Fruit fly (Drosophila melanogaster): ENCODE measurements around the gene Sry-beta.
A peak's percentile ranks its signal among the peaks of the same experiment; 100 is the strongest.

Sry-beta gene

DNA sequence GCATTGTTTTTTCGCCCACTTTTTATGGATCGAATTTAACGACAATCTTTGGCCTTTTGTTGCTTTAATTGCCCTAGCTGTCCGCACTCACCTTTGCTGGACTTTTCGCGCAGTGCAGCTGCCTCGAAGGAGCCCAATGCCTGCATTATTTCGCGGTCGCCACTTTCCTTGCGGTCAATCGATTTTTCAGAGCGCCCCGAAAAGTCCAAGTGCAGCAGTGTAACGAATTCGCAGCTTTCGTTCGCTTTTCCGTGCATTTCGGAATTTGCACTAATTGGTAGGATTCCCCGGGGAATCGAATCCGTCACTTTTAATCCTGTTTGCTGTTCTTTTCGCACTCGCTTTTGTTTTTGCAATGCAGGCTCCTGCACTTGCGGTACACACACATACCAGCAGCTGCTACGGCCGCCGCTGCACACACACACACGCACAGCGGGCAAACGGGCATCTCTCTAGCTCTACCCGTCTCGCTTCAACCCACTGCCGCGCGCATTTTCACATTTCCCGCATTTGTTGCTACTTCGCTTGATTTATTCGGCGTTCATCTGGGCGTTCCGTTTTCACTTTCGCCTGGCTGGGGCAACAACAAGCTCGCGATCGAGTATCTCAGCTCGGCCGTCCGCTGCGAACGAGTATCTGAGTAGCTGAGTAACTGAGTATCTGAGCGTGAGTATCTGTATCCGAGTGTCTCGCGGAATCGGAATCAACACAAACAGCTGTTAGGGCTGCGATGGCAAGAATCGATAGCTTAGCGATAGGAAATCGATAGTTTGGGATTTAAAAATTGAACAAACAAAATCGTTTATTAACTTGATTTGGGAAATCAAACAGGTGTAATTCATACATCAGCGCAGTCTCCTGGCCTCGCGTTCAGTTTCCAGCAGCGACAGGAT is 17.7 kb upstream of the Sry-beta start, which contains the start of gene Mgat2 (continued):
- TF ChIP-seq CG14667 (GFP tag; IDR thresholded peaks at IDR 0.05) = no peak
- peak; percentile 2 for TF ChIP-seq dmrt11E (tag; optimal IDR thresholded peaks at IDR 0.05)
- TF ChIP-seq CG17328 (GFP tag; IDR thresholded peaks at IDR 0.05) = no peak
- no peak for TF ChIP-seq CG11085 (GFP tag; IDR thresholded peaks at IDR 0.05)
- TF ChIP-seq CG11504 (tag; optimal IDR thresholded peaks at IDR 0.05) = no peak
- no peak for TF ChIP-seq CG6689 (GFP tag; IDR thresholded peaks at IDR 0.05)
- TF ChIP-seq Trl (optimal IDR thresholded peaks at IDR 0.05) = peak; percentile 45 to 61
- TF ChIP-seq Trl (GFP tag; optimal IDR thresholded peaks at IDR 0.05) = peak; percentile 30
- no peak for TF ChIP-seq Ets97D (GFP tag; optimal IDR thresholded peaks at IDR 0.05)
- TF ChIP-seq her (GFP tag; optimal IDR thresholded peaks at IDR 0.05) = peak; percentile 75
- TF ChIP-seq Doc2 (GFP tag; IDR thresholded peaks at IDR 0.05) = no peak
- peak; percentile 70 for TF ChIP-seq wek (GFP tag; optimal IDR thresholded peaks at IDR 0.05)
- TF ChIP-seq ro (GFP tag; IDR thresholded peaks at IDR 0.05) = no peak
- TF ChIP-seq CG18262 (tag; optimal IDR thresholded peaks at IDR 0.05) = peak; percentile 30
- peak; percentile 64; the same call in 1 of the 2 replicates for TF ChIP-seq ato (GFP tag; IDR thresholded peaks at IDR 0.05; ENCODE audit: partially characterized antibody)
- TF ChIP-seq CG12769 (tag; optimal IDR thresholded peaks at IDR 0.05) = peak; percentile 95
- TF ChIP-seq CG34376 (GFP tag; optimal IDR thresholded peaks at IDR 0.05) = peak; percentile 84
- TF ChIP-seq CG3726 (GFP tag; IDR thresholded peaks at IDR 0.05) = no peak
- TF ChIP-seq CG13296 (GFP tag; optimal IDR thresholded peaks at IDR 0.05) = peak; percentile 41
- no peak for TF ChIP-seq slp2 (GFP tag; optimal IDR thresholded peaks at IDR 0.05)
- TF ChIP-seq Dbx (GFP tag; IDR thresholded peaks at IDR 0.05) = 0 out of 3 replicates have a peak, but pooled peaks have one; percentile 16
- no peak for TF ChIP-seq CG13775 (GFP tag; optimal IDR thresholded peaks at IDR 0.05)
- peak; percentile 30; the same call in 1 of the 3 replicates for TF ChIP-seq Optix (GFP tag; IDR thresholded peaks at IDR 0.05)
- no peak for TF ChIP-seq CG18599 (GFP tag; optimal IDR thresholded peaks at IDR 0.05)
- TF ChIP-seq dpn (GFP tag; optimal IDR thresholded peaks at IDR 0.05) = no peak
- no peak for TF ChIP-seq row (GFP tag; IDR thresholded peaks at IDR 0.05)
- no peak for TF ChIP-seq CG1602 (GFP tag; optimal IDR thresholded peaks at IDR 0.05)
- no peak for TF ChIP-seq CG18011 (GFP tag; optimal IDR thresholded peaks at IDR 0.05)
- TF ChIP-seq D (optimal IDR thresholded peaks at IDR 0.05) = no peak
- TF ChIP-seq D (GFP tag; optimal IDR thresholded peaks at IDR 0.05) = no peak
- TF ChIP-seq Lpt (GFP tag; optimal IDR thresholded peaks at IDR 0.05) = no peak
- TF ChIP-seq CG4404 (GFP tag; IDR thresholded peaks at IDR 0.05) = no peak
- TF ChIP-seq CG9727 (GFP tag; optimal IDR thresholded peaks at IDR 0.05) = peak; percentile 38
- peak; percentile 51 for TF ChIP-seq HmgD (GFP tag; optimal IDR thresholded peaks at IDR 0.05)
- peak; percentile 48 for TF ChIP-seq CG13894 (tag; optimal IDR thresholded peaks at IDR 0.05)
- TF ChIP-seq sna (GFP tag; IDR thresholded peaks at IDR 0.05; ENCODE audit: partially characterized antibody) = peak; percentile 91
- peak; percentile 69 for TF ChIP-seq HmgZ (tag; optimal IDR thresholded peaks at IDR 0.05)
- no peak for TF ChIP-seq ind (GFP tag; optimal IDR thresholded peaks at IDR 0.05)
- peak; percentile 44 for TF ChIP-seq CG10267 (tag; optimal IDR thresholded peaks at IDR 0.05)
- peak; percentile 19 for TF ChIP-seq CG1233 (GFP tag; optimal IDR thresholded peaks at IDR 0.05)
- TF ChIP-seq ken (GFP tag; IDR thresholded peaks at IDR 0.05) = no peak
- no peak for TF ChIP-seq aop (GFP tag; IDR thresholded peaks at IDR 0.05)
- TF ChIP-seq CG10462 (GFP tag; optimal IDR thresholded peaks at IDR 0.05) = no peak
- peak; percentile 56 for TF ChIP-seq lab (GFP tag; optimal IDR thresholded peaks at IDR 0.05)
- TF ChIP-seq chm (GFP tag; IDR thresholded peaks at IDR 0.05) = peak; percentile 83
- peak; percentile 19 for TF ChIP-seq CG14710 (tag; optimal IDR thresholded peaks at IDR 0.05)
- no peak for TF ChIP-seq CoRest (tag; optimal IDR thresholded peaks at IDR 0.05)
- TF ChIP-seq CG12299 (tag; optimal IDR thresholded peaks at IDR 0.05) = no peak
- no peak for TF ChIP-seq toy (GFP tag; IDR thresholded peaks at IDR 0.05)
- no peak for TF ChIP-seq p53 (GFP tag; optimal IDR thresholded peaks at IDR 0.05)

Measured in whole organism, embryonic.